Worm (Caenorhabditis elegans) whole organism, L2 larva: ENCODE results near the gene nhr-141.

Experiments used
- C34F6.9 ChIP-seq: fragments of 150-350 bp; optimal IDR thresholded peaks from 2 replicates; lab custom pipeline; 2014; ENCODE audit warnings: missing biosample characterization, missing genetic modification characterization
- F13H6.1 ChIP-seq: sonication (generic microtip); optimal IDR thresholded peaks from 2 replicates; lab custom pipeline; 2016; ENCODE audit warnings: missing genetic modification characterization, missing compliant biosample characterization
- R02D3.7 ChIP-seq: fragments of 150-350 bp; optimal IDR thresholded peaks from 2 replicates; lab custom pipeline; 2014; ENCODE audit warnings: missing biosample characterization, missing genetic modification characterization
- alr-1 ChIP-seq: fragments of 150-350 bp; optimal IDR thresholded peaks from 2 replicates; lab custom pipeline; 2014; ENCODE audit warnings: missing biosample characterization, missing genetic modification characterization
- aly-2 ChIP-seq: fragments of 150-350 bp; optimal IDR thresholded peaks from 2 replicates; lab custom pipeline; 2014; ENCODE audit warnings: missing biosample characterization, missing genetic modification characterization
- blmp-1 ChIP-seq: sonication (generic microtip); optimal IDR thresholded peaks from 2 replicates; lab custom pipeline; 2017; ENCODE audit warnings: missing genetic modification characterization, mild to moderate bottlenecking, missing compliant biosample characterization, antibody characterized with exemption, moderate library complexity; ENCODE audit not compliant: insufficient read depth
- ceh-16 ChIP-seq: fragments of 150-350 bp; optimal IDR thresholded peaks from 2 replicates; lab custom pipeline; 2014; ENCODE audit warnings: missing biosample characterization, missing genetic modification characterization
- ceh-82 ChIP-seq: fragments of 150-350 bp; optimal IDR thresholded peaks from 2 replicates; lab custom pipeline; 2014; ENCODE audit warnings: missing biosample characterization, missing genetic modification characterization
- crh-2 ChIP-seq: sonication (generic microtip); optimal IDR thresholded peaks from 2 replicates; lab custom pipeline; 2017; ENCODE audit warnings: missing biosample characterization, missing genetic modification characterization
- egl-27 ChIP-seq: sonication (generic microtip); optimal IDR thresholded peaks from 3 replicates; lab custom pipeline; 2017; ENCODE audit warnings: missing biosample characterization, missing genetic modification reagents, missing genetic modification characterization
- elt-3 ChIP-seq: sonication (generic microtip); optimal IDR thresholded peaks from 2 replicates; lab custom pipeline; 2017; ENCODE audit warnings: missing biosample characterization, missing genetic modification characterization
- gmeb-1 ChIP-seq: fragments of 150-350 bp; optimal IDR thresholded peaks from 2 replicates; lab custom pipeline; 2014; ENCODE audit warnings: missing biosample characterization, missing genetic modification characterization
- lin-39 ChIP-seq: fragments of 150-350 bp; optimal IDR thresholded peaks from 2 replicates; lab custom pipeline; 2014; ENCODE audit warnings: missing biosample characterization, missing genetic modification reagents, missing genetic modification characterization
- lsy-2 ChIP-seq, 2 experiments: fragments of 150-350 bp in 1 of 2; sonication (generic microtip) in 1 of 2; optimal IDR thresholded peaks; 2 replicates each; lab custom pipeline; 2014 to 2017; ENCODE audit warnings: missing biosample characterization in 2 of 2, missing genetic modification characterization in 2 of 2
- mab-5 ChIP-seq: fragments of 150-350 bp; optimal IDR thresholded peaks from 2 replicates; lab custom pipeline; 2014; ENCODE audit warnings: missing biosample characterization, missing genetic modification characterization
- mdl-1 ChIP-seq, 2 experiments: fragments of 150-350 bp in 1 of 2; sonication (generic microtip) in 1 of 2; optimal IDR thresholded peaks; 2 replicates each; lab custom pipeline; 2017; ENCODE audit warnings: missing biosample characterization in 2 of 2, missing genetic modification characterization in 2 of 2
- nhr-10 ChIP-seq: sonication (generic microtip); optimal IDR thresholded peaks from 2 replicates; lab custom pipeline; 2017; ENCODE audit warnings: missing biosample characterization, missing genetic modification characterization
- nhr-11 ChIP-seq: fragments of 150-350 bp; optimal IDR thresholded peaks from 2 replicates; lab custom pipeline; 2014; ENCODE audit warnings: missing biosample characterization, missing genetic modification characterization
- nhr-12 ChIP-seq: fragments of 150-350 bp; optimal IDR thresholded peaks from 2 replicates; lab custom pipeline; 2014; ENCODE audit warnings: missing biosample characterization, missing genetic modification characterization
- nhr-129 ChIP-seq: fragments of 150-350 bp; optimal IDR thresholded peaks from 2 replicates; lab custom pipeline; 2014; ENCODE audit warnings: missing biosample characterization, missing genetic modification characterization
- nhr-21 ChIP-seq: fragments of 150-350 bp; optimal IDR thresholded peaks from 2 replicates; lab custom pipeline; 2014; ENCODE audit warnings: missing biosample characterization, missing genetic modification characterization
- nhr-23 ChIP-seq: fragments of 150-350 bp; optimal IDR thresholded peaks from 2 replicates; lab custom pipeline; 2014; ENCODE audit warnings: missing biosample characterization, missing genetic modification reagents, missing genetic modification characterization
- nhr-25 ChIP-seq: fragments of 150-350 bp; sonication (generic microtip); optimal IDR thresholded peaks from 3 replicates; lab custom pipeline; 2014; ENCODE audit warnings: missing biosample characterization, missing genetic modification characterization
- nhr-6 ChIP-seq: fragments of 150-350 bp; optimal IDR thresholded peaks from 2 replicates; lab custom pipeline; 2014; ENCODE audit warnings: missing biosample characterization, missing genetic modification characterization
- peb-1 ChIP-seq: fragments of 150-350 bp; optimal IDR thresholded peaks from 2 replicates; lab custom pipeline; 2014; ENCODE audit warnings: missing biosample characterization, missing genetic modification characterization
- sem-4 ChIP-seq: fragments of 150-350 bp; optimal IDR thresholded peaks from 2 replicates; lab custom pipeline; 2014; ENCODE audit warnings: missing biosample characterization, missing genetic modification reagents, missing genetic modification characterization
- skn-1 ChIP-seq: sonication (generic microtip); optimal IDR thresholded peaks from 2 replicates; lab custom pipeline; 2017; ENCODE audit warnings: missing biosample characterization, missing genetic modification characterization
- sma-3 ChIP-seq: sonication (generic microtip); optimal IDR thresholded peaks from 2 replicates; lab custom pipeline; 2016; ENCODE audit warnings: missing genetic modification reagents, missing genetic modification characterization, missing compliant biosample characterization
- sma-9 ChIP-seq, 2 experiments: fragments of 150-350 bp in 1 of 2; sonication (generic microtip) in 1 of 2; optimal IDR thresholded peaks; 2 replicates each; lab custom pipeline; 2014 to 2016; ENCODE audit warnings: missing genetic modification characterization in 2 of 2, mild to moderate bottlenecking in 1 of 2, missing biosample characterization in 1 of 2, missing compliant biosample characterization in 1 of 2, missing genetic modification reagents in 1 of 2, moderate library complexity in 1 of 2
- snpc-4 ChIP-seq: fragments of 150-350 bp; optimal IDR thresholded peaks from 2 replicates; lab custom pipeline; 2014; ENCODE audit warnings: missing biosample characterization, missing genetic modification characterization
- unc-39 ChIP-seq: fragments of 150-350 bp; optimal IDR thresholded peaks from 2 replicates; lab custom pipeline; 2014; ENCODE audit warnings: missing biosample characterization, missing genetic modification characterization
- unc-55 ChIP-seq: fragments of 150-350 bp; sonication (generic microtip); optimal IDR thresholded peaks from 3 replicates; lab custom pipeline; 2014; ENCODE audit warnings: missing biosample characterization, missing genetic modification reagents, missing genetic modification characterization
- unc-62 ChIP-seq: fragments of 150-350 bp; optimal IDR thresholded peaks from 2 replicates; lab custom pipeline; 2014; ENCODE audit warnings: missing biosample characterization, missing genetic modification reagents, missing genetic modification characterization
- zag-1 ChIP-seq: fragments of 150-350 bp; optimal IDR thresholded peaks from 2 replicates; lab custom pipeline; 2014; ENCODE audit warnings: missing biosample characterization, missing genetic modification characterization
- ztf-11 ChIP-seq: sonication (generic microtip); optimal IDR thresholded peaks from 2 replicates; lab custom pipeline; 2017; ENCODE audit warnings: missing biosample characterization, missing genetic modification characterization
- ztf-4 ChIP-seq: fragments of 150-350 bp; optimal IDR thresholded peaks from 2 replicates; lab custom pipeline; 2014; ENCODE audit warnings: missing biosample characterization, missing genetic modification characterization

Gene nhr-141

ce11 chrV:7437985-7438384 lies 6.5 kb upstream of the nhr-141 start, which contains the start of gene F25E5.16:
Gene F25E5.16, plus strand, starts transcription at chrV:7438285.
- TF ChIP-seq sma-3 (GFP tag; lab: Kevin White, UChicago): no peak
- no peak for TF ChIP-seq nhr-10 (tag; lab: Kevin White, UChicago)
- TF ChIP-seq ztf-11 (tag; lab: Kevin White, UChicago): no peak
- TF ChIP-seq nhr-6 (tag; lab: Kevin White, UChicago): no peak
- TF ChIP-seq lin-39: no peak
- TF ChIP-seq gmeb-1 (tag; lab: Kevin White, UChicago): no peak
- TF ChIP-seq nhr-21 (tag; lab: Kevin White, UChicago): no peak
- no peak for TF ChIP-seq snpc-4 (tag; lab: Kevin White, UChicago)
- TF ChIP-seq unc-62: no peak
- no peak for TF ChIP-seq mdl-1 (tag; optimal IDR thresholded peaks at IDR 0.05; lab: Kevin White, UChicago)
- no peak for TF ChIP-seq skn-1 (tag; lab: Kevin White, UChicago)
- no peak for TF ChIP-seq mab-5 (tag; lab: Kevin White, UChicago)
- no peak for TF ChIP-seq nhr-11 (tag; lab: Kevin White, UChicago)
- no peak for TF ChIP-seq lsy-2 (tag; optimal IDR thresholded peaks at IDR 0.05; lab: Kevin White, UChicago)
- no peak for TF ChIP-seq sma-9 (GFP tag; optimal IDR thresholded peaks at IDR 0.05; lab: Kevin White, UChicago)
- TF ChIP-seq sma-9 (tag; optimal IDR thresholded peaks at IDR 0.05; lab: Kevin White, UChicago): no peak
- TF ChIP-seq C34F6.9 (tag; lab: Kevin White, UChicago): no peak
- no peak for TF ChIP-seq unc-55
- no peak for TF ChIP-seq ztf-4 (tag; lab: Kevin White, UChicago)
- no peak for TF ChIP-seq zag-1

- no peak for TF ChIP-seq nhr-12
- TF ChIP-seq snpc-4 (tag; lab: Kevin White, UChicago): no peak
- no peak for TF ChIP-seq F13H6.1
- no peak for TF ChIP-seq gmeb-1 (tag; lab: Kevin White, UChicago)
Measured at ce11 chrV:7439807-7440206, 4.7 kb upstream of the nhr-141 start, which contains the start of gene try-13. Gene try-13, plus strand, starts transcription at chrV:7440107.

- TF ChIP-seq nhr-129 (tag; lab: Kevin White, UChicago) (no peak), unc-39 (no peak), R02D3.7 (tag; lab: Kevin White, UChicago) (no peak), aly-2 (no peak), zag-1 (no peak), nhr-10 (tag; lab: Kevin White, UChicago) (no peak), skn-1 (tag; lab: Kevin White, UChicago) (no peak), ceh-16 (tag; lab: Kevin White, UChicago) (no peak), mdl-1 (tag; optimal IDR thresholded peaks at IDR 0.05; lab: Kevin White, UChicago) (no peak), elt-3 (tag; lab: Kevin White, UChicago) (no peak)
Measured at ce11 chrV:7446965-7447364, 2.5 kb downstream of the nhr-141 start, which contains the start of gene F25E5.5. Gene F25E5.5, plus strand, starts transcription at chrV:7447265.

ce11 chrV:7449303-7449827 lies 4.9 kb downstream of the nhr-141 start, which contains the start of gene try-12:
Gene try-12, plus strand, starts transcription at chrV:7449353.
- TF ChIP-seq egl-27: no peak
- no peak for TF ChIP-seq ceh-82 (tag; lab: Kevin White, UChicago)
- no peak for TF ChIP-seq blmp-1 (tag; lab: Kevin White, UChicago)
- TF ChIP-seq nhr-12: no peak
- no peak for TF ChIP-seq zag-1
- no peak for TF ChIP-seq nhr-25 (tag; lab: Kevin White, UChicago)
- TF ChIP-seq lsy-2 (tag; optimal IDR thresholded peaks at IDR 0.05; lab: Kevin White, UChicago): no peak
- TF ChIP-seq aly-2: no peak
- TF ChIP-seq skn-1 (tag; lab: Kevin White, UChicago): no peak
- no peak for TF ChIP-seq C34F6.9 (tag; lab: Kevin White, UChicago)
- TF ChIP-seq nhr-23 (tag; lab: Kevin White, UChicago): no peak
- no peak for TF ChIP-seq ceh-16 (tag; lab: Kevin White, UChicago)
- no peak for TF ChIP-seq mdl-1 (tag; optimal IDR thresholded peaks at IDR 0.05; lab: Kevin White, UChicago)
- TF ChIP-seq peb-1: no peak
- no peak for TF ChIP-seq R02D3.7 (tag; lab: Kevin White, UChicago)
- TF ChIP-seq unc-39: no peak
- no peak for TF ChIP-seq sem-4
- no peak for TF ChIP-seq alr-1 (tag; lab: Kevin White, UChicago)
- no peak for TF ChIP-seq crh-2
- TF ChIP-seq nhr-129 (tag; lab: Kevin White, UChicago): no peak
